Worm (Caenorhabditis elegans) whole organism, L2 larva: ENCODE data around the gene Y61B8A.6.

Experiments used
- C34F6.9 ChIP-seq: fragments of 150-350 bp; optimal IDR thresholded peaks from 2 replicates; lab custom pipeline; 2014; ENCODE audit warnings: missing biosample characterization, missing genetic modification characterization
- ceh-16 ChIP-seq: fragments of 150-350 bp; optimal IDR thresholded peaks from 2 replicates; lab custom pipeline; 2014; ENCODE audit warnings: missing biosample characterization, missing genetic modification characterization
- ceh-82 ChIP-seq: fragments of 150-350 bp; optimal IDR thresholded peaks from 2 replicates; lab custom pipeline; 2014; ENCODE audit warnings: missing biosample characterization, missing genetic modification characterization
- gmeb-1 ChIP-seq: fragments of 150-350 bp; optimal IDR thresholded peaks from 2 replicates; lab custom pipeline; 2014; ENCODE audit warnings: missing biosample characterization, missing genetic modification characterization
- lsy-2 ChIP-seq, 2 experiments: fragments of 150-350 bp in 1 of 2; sonication (generic microtip) in 1 of 2; optimal IDR thresholded peaks; 2 replicates each; lab custom pipeline; 2014 to 2017; ENCODE audit warnings: missing biosample characterization in 2 of 2, missing genetic modification characterization in 2 of 2
- mdl-1 ChIP-seq, 2 experiments: fragments of 150-350 bp in 1 of 2; sonication (generic microtip) in 1 of 2; optimal IDR thresholded peaks; 2 replicates each; lab custom pipeline; 2017; ENCODE audit warnings: missing biosample characterization in 2 of 2, missing genetic modification characterization in 2 of 2
- ztf-11 ChIP-seq: sonication (generic microtip); optimal IDR thresholded peaks from 2 replicates; lab custom pipeline; 2017; ENCODE audit warnings: missing biosample characterization, missing genetic modification characterization
- ztf-4 ChIP-seq: fragments of 150-350 bp; optimal IDR thresholded peaks from 2 replicates; lab custom pipeline; 2014; ENCODE audit warnings: missing biosample characterization, missing genetic modification characterization

DNA sequence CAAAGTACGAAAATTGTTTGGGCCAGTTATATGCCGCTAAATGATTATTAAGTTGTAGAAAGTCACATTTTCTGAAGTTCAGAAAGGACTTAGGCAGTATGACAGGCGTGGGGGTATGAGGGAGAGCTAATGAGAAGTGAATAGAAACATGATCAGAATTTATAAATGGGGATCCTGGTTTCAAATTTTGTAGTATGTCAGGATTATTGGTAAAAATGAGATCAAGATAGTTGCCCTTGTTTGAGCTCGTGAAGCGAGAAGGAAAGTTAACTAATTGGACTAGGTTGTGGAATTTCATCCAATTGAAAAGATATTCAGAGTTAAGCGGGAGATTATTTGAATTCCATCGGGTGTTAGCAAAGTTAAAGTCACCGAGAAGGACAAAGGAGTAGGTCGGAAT is 19.3 kb upstream of the Y61B8A.6 start:
- TF ChIP-seq gmeb-1 (tag; lab: Kevin White, UChicago) (no peak), ztf-4 (tag; lab: Kevin White, UChicago) (no peak), ceh-16 (no peak), C34F6.9 (tag; lab: Kevin White, UChicago) (no peak), lsy-2 (tag; optimal IDR thresholded peaks at IDR 0.05; lab: Kevin White, UChicago) (no peak), ceh-82 (tag; lab: Kevin White, UChicago) (no peak), mdl-1 (tag; optimal IDR thresholded peaks at IDR 0.05; lab: Kevin White, UChicago) (no peak), ztf-11 (tag; lab: Kevin White, UChicago) (no peak)
